Fruit fly (Drosophila melanogaster): ENCODE data around the gene Mi-2.

Gene Mi-2

DNA sequence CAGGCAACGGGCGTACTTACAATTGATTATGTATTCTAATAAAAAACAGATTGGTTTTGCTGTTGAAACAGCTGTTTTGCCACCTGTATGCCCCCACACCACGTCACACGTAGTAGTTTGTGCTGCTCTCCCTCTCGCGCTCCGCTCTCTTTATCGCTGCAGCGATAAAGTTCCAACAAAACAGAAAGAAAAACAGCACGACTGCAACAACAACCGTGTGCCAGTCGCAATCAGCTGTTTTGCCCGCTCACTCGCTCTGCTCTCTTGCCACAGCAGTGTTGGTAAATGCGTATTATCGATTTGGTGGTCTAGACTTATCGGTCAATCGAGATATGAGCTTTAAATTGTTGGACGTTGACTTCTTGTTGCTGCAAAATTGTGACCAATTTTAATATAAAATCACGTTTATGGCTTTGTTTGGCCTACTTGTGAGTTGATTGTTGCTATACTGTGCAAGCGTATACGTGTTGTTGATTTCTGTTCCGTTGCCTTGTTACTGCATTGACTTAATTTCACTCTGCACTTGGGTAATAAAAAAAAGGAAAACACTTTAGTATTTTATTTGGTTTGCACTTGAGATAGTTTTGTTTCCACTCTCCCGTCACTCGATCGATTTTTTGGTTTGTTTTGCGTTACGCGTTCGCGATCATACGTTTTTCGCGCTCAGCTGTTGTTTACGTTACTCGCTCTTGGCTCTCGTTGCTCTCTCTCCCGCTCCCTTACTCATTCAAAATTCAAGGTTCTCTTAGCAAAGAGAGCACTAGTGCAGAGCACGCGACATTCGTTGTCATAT, 12.9 kb downstream of the Mi-2 start (continued):
- peak; percentile 33; the same call in 1 of the 3 replicates for TF ChIP-seq CG11695 (GFP tag; IDR thresholded peaks at IDR 0.05)
- TF ChIP-seq Nf-YC (tag; optimal IDR thresholded peaks at IDR 0.05), result peak; percentile 11
- TF ChIP-seq lab (GFP tag; optimal IDR thresholded peaks at IDR 0.05), result peak; percentile 33
- no peak for TF ChIP-seq NC2α (GFP tag; optimal IDR thresholded peaks at IDR 0.05)
- TF ChIP-seq grau (tag; optimal IDR thresholded peaks at IDR 0.05), result peak; percentile 24
- TF ChIP-seq mld (GFP tag; IDR thresholded peaks at IDR 0.05; ENCODE audit: partially characterized antibody), result no peak
- TF ChIP-seq CG2712 (tag; optimal IDR thresholded peaks at IDR 0.05), result no peak
- TF ChIP-seq dmrt99B (tag; optimal IDR thresholded peaks at IDR 0.05), result no peak
- TF ChIP-seq CG4617 (GFP tag; optimal IDR thresholded peaks at IDR 0.05; ENCODE audit: borderline replicate concordance), result no peak
- peak; percentile 3 for TF ChIP-seq gfzf (GFP tag; optimal IDR thresholded peaks at IDR 0.05)
- TF ChIP-seq sisA (GFP tag; IDR thresholded peaks at IDR 0.05), result no peak
- peak; percentile 33; the same call in 1 of the 2 replicates for TF ChIP-seq CG13287 (GFP tag; IDR thresholded peaks at IDR 0.05; ENCODE audit: partially characterized antibody)
- TF ChIP-seq CG9727 (GFP tag; optimal IDR thresholded peaks at IDR 0.05), result peak; percentile 46
- TF ChIP-seq CG32532 (GFP tag; IDR thresholded peaks at IDR 0.05), result peak; percentile 45; the same call in 1 of the 2 replicates
- peak; percentile 3 for TF ChIP-seq zfh2 (GFP tag; optimal IDR thresholded peaks at IDR 0.05)
- peak; percentile 49 for TF ChIP-seq CG13624 (GFP tag; optimal IDR thresholded peaks at IDR 0.05)
- TF ChIP-seq MESR4 (GFP tag; optimal IDR thresholded peaks at IDR 0.05), result peak; percentile 11
- TF ChIP-seq run (tag; optimal IDR thresholded peaks at IDR 0.05), result no peak
- TF ChIP-seq CG2199 (GFP tag; IDR thresholded peaks at IDR 0.05), result 0 out of 3 replicates have a peak, but pooled peaks have one; percentile 30
- no peak for TF ChIP-seq Elba2 (GFP tag; optimal IDR thresholded peaks at IDR 0.05)
- TF ChIP-seq CG9817 (tag; optimal IDR thresholded peaks at IDR 0.05), result no peak
- TF ChIP-seq CG9215 (GFP tag; IDR thresholded peaks at IDR 0.05), result no peak
- TF ChIP-seq Lhr (GFP tag; optimal IDR thresholded peaks at IDR 0.05), result no peak
- TF ChIP-seq CG9797 (GFP tag; optimal IDR thresholded peaks at IDR 0.05), result no peak
- TF ChIP-seq CG18599 (GFP tag; optimal IDR thresholded peaks at IDR 0.05), result peak; percentile 57
- TF ChIP-seq Jarid2 (GFP tag; optimal IDR thresholded peaks at IDR 0.05), result no peak
- TF ChIP-seq CG34422 (GFP tag; IDR thresholded peaks at IDR 0.05), result peak; percentile 47; the same call in 1 of the 3 replicates
- no peak for TF ChIP-seq nerfin-1 (tag; optimal IDR thresholded peaks at IDR 0.05)
- no peak for TF ChIP-seq CG6689 (GFP tag; IDR thresholded peaks at IDR 0.05)
- peak; percentile 7 for TF ChIP-seq CG13424 (tag; optimal IDR thresholded peaks at IDR 0.05)

DNA sequence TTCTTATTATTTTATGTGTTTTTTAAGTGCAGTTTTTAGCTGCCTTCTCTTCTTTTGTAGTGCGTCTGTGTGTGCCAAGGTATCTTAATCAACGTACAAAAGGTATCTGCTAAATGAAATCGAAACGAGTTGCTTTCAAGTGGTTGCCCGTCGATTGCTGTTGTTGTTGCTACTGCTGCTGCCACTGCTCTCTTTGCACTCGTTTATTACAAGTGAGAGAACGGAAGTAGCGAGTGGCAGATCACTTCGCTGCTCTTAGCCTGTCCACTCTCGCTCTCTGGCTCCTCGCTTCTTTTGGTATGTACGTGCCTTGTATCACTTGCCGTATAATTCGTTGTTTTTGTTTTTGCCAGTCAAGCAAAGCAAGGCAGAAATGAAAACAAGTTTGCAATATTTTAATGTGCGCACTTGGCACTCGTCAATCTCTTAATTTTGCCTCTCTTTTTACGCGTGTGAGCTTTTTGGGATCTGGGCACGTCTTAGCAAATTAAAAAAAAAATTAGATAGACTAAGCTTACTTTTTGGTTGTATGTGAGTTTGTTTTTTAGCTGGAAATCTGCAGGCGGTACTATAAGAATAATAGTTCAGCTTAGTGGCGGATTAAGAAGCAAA, 13.6 kb downstream of the Mi-2 start:
- TF ChIP-seq tup (GFP tag; optimal IDR thresholded peaks at IDR 0.05) (no peak), fd102C (GFP tag; optimal IDR thresholded peaks at IDR 0.05) (no peak), Antp (GFP tag; optimal IDR thresholded peaks at IDR 0.05) (no peak), CG7745 (tag; optimal IDR thresholded peaks at IDR 0.05) (no peak), phol (tag; optimal IDR thresholded peaks at IDR 0.05) (no peak), CG15011 (GFP tag; optimal IDR thresholded peaks at IDR 0.05) (no peak), pho (GFP tag; optimal IDR thresholded peaks at IDR 0.05) (no peak), Dek (tag; optimal IDR thresholded peaks at IDR 0.05) (peak; percentile 19), Trl (optimal IDR thresholded peaks at IDR 0.05) (peak; percentile 84 to 92), Trl (GFP tag; optimal IDR thresholded peaks at IDR 0.05) (no peak), tio (GFP tag; optimal IDR thresholded peaks at IDR 0.05) (no peak), rib (GFP tag; IDR thresholded peaks at IDR 0.05) (no peak), CG10321 (GFP tag; IDR thresholded peaks at IDR 0.05) (peak; percentile 5; the same call in 1 of the 2 replicates), Sry-δ (GFP tag; optimal IDR thresholded peaks at IDR 0.05) (no peak), CG10979 (tag; optimal IDR thresholded peaks at IDR 0.05) (no peak), mld (GFP tag; IDR thresholded peaks at IDR 0.05; ENCODE audit: partially characterized antibody) (no peak), PHDP (tag; optimal IDR thresholded peaks at IDR 0.05) (no peak), ham (GFP tag; IDR thresholded peaks at IDR 0.05) (no peak), MTF-1 (GFP tag; optimal IDR thresholded peaks at IDR 0.05; ENCODE audit: borderline replicate concordance) (no peak), bcd (GFP tag; optimal IDR thresholded peaks at IDR 0.05) (no peak)

Data from whole organism, embryonic.